Worm (Caenorhabditis elegans) whole organism, L3 larva: ENCODE results near the gene W09H1.1.

Source experiments
- hmg-11 ChIP-seq: sonication (generic microtip); optimal IDR thresholded peaks from 2 replicates; lab custom pipeline; 2016; ENCODE audit warnings: missing genetic modification characterization, missing compliant biosample characterization
- nhr-25 ChIP-seq: sonication (generic microtip); optimal IDR thresholded peaks from 2 replicates; lab custom pipeline; 2017; ENCODE audit warnings: missing biosample characterization, missing genetic modification characterization
- ztf-11 ChIP-seq: fragments of 150-350 bp; optimal IDR thresholded peaks from 2 replicates; lab custom pipeline; 2014; ENCODE audit warnings: missing biosample characterization, missing genetic modification characterization

DNA sequence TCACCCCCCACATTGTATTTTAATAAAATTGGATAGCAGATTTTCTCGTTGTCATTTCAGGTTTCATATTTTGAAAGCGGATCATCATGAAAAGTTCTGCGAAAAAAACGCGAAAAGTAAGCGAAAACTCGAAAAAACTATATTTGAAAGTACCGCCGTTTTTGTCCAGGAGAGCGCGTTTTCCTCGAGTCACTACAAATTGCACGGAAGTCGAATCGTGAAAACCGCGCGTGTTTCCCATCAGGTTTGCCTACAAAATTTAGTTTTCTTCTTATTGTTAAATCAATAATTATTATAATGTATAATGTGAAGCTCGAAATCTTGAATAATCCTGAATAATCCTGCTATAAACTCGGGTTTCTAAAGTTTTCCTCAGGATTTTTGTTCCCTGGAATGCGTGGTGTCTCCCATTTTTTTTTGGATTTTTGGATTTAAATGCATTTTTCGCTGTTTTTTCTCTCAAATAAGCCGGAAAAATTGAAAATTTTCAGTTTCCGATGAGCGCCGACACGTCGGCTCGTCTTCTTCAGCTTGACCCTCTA, 18.4 kb upstream of the W09H1.1 start, which contains the start of gene btf-1:
- TF ChIP-seq nhr-25 (tag; lab: Kevin White, UChicago) (peak; percentile 20), hmg-11 (tag; lab: Kevin White, UChicago) (peak; percentile 61), ztf-11 (tag; lab: Kevin White, UChicago) (no peak)
